Fruit fly (Drosophila melanogaster) whole organism, embryonic: ENCODE data around the gene CG14439.
A peak's percentile ranks its signal among the peaks of the same experiment; 100 is the strongest.

ENCODE experiments used
- Aef1 ChIP-seq: fragments of 200-800 bp; sonication (Bioruptor generic); IDR thresholded peaks from 3 replicates; pipeline ENCODE4 v1.3.6; 2022; ENCODE audit warnings: missing biosample characterization, missing genetic modification characterization
- Atf3 ChIP-seq: fragments of 200-800 bp; sonication (Bioruptor generic); optimal IDR thresholded peaks from 3 replicates; lab custom pipeline; 2016; ENCODE audit warnings: missing biosample characterization, missing genetic modification characterization
- B-H1 ChIP-seq: fragments of 200-800 bp; sonication (Bioruptor generic); IDR thresholded peaks from 3 replicates; pipeline ENCODE4 v1.3.6; 2022; ENCODE audit warnings: missing biosample characterization, missing genetic modification characterization
- CG11247 ChIP-seq: fragments of 200-800 bp; sonication (Bioruptor generic); IDR thresholded peaks from 2 replicates; pipeline ENCODE4 v1.3.6; 2022; ENCODE audit warnings: missing biosample characterization, missing genetic modification characterization
- CG12104 ChIP-seq: fragments of 200-800 bp; sonication (Bioruptor generic); optimal IDR thresholded peaks from 3 replicates; lab custom pipeline; 2016; ENCODE audit warnings: missing biosample characterization, missing genetic modification characterization
- CG12299 ChIP-seq: fragments of 200-800 bp; sonication (Bioruptor generic); optimal IDR thresholded peaks from 2 replicates; lab custom pipeline; 2018; ENCODE audit warnings: missing biosample characterization, mild to moderate bottlenecking, missing genetic modification characterization
- CG12391 ChIP-seq: fragments of 200-800 bp; sonication (Bioruptor generic); optimal IDR thresholded peaks from 3 replicates; lab custom pipeline; 2018; ENCODE audit warnings: missing biosample characterization, mild to moderate bottlenecking, missing genetic modification characterization, moderate library complexity
- CG15479 ChIP-seq: fragments of 200-800 bp; sonication (Bioruptor generic); optimal IDR thresholded peaks from 3 replicates; lab custom pipeline; 2019; ENCODE audit warnings: missing biosample characterization, mild to moderate bottlenecking, missing genetic modification characterization, moderate library complexity
- CG16863 ChIP-seq: fragments of 200-800 bp; sonication (Bioruptor generic); optimal IDR thresholded peaks from 3 replicates; lab custom pipeline; 2016; ENCODE audit warnings: missing biosample characterization, missing genetic modification characterization
- CG17802 ChIP-seq: fragments of 200-800 bp; sonication (Bioruptor generic); optimal IDR thresholded peaks from 2 replicates; lab custom pipeline; 2018; ENCODE audit warnings: missing biosample characterization, mild to moderate bottlenecking, missing genetic modification characterization, moderate library complexity
- CG1792 ChIP-seq: fragments of 200-800 bp; sonication (Bioruptor generic); optimal IDR thresholded peaks from 2 replicates; lab custom pipeline; 2016; ENCODE audit warnings: missing biosample characterization, missing genetic modification characterization
- CG2889 ChIP-seq: fragments of 200-800 bp; sonication (Bioruptor generic); IDR thresholded peaks from 3 replicates; pipeline ENCODE4 v1.3.6; 2022; ENCODE audit warnings: missing biosample characterization, missing genetic modification characterization
- CG31441 ChIP-seq: fragments of 200-800 bp; sonication (Bioruptor generic); IDR thresholded peaks from 2 replicates; pipeline ENCODE4 v1.3.6; 2022; ENCODE audit warnings: missing biosample characterization, missing genetic modification characterization
- CG3838 ChIP-seq: fragments of 200-800 bp; sonication (Bioruptor generic); optimal IDR thresholded peaks from 3 replicates; lab custom pipeline; 2016; ENCODE audit warnings: missing biosample characterization, missing genetic modification characterization
- CG42726 ChIP-seq: fragments of 200-800 bp; sonication (Bioruptor generic); IDR thresholded peaks from 2 replicates; pipeline ENCODE4 v1.3.6; 2022; ENCODE audit warnings: missing biosample characterization, missing genetic modification characterization; ENCODE audit not compliant: partially characterized antibody
- CG4404 ChIP-seq: fragments of 200-800 bp; sonication (Bioruptor generic); IDR thresholded peaks from 2 replicates; pipeline ENCODE4 v1.3.6; 2022; ENCODE audit warnings: missing biosample characterization, missing genetic modification characterization
- CG6791 ChIP-seq: fragments of 200-800 bp; sonication (Bioruptor generic); IDR thresholded peaks from 3 replicates; pipeline ENCODE4 v1.3.6; 2022; ENCODE audit warnings: missing biosample characterization, missing genetic modification characterization; ENCODE audit not compliant: partially characterized antibody
- CG9215 ChIP-seq: fragments of 200-800 bp; sonication (Bioruptor generic); IDR thresholded peaks from 2 replicates; pipeline ENCODE4 v1.3.6; 2022; ENCODE audit warnings: missing biosample characterization, missing genetic modification characterization
- CG9609 ChIP-seq: fragments of 200-800 bp; sonication (Bioruptor generic); optimal IDR thresholded peaks from 3 replicates; lab custom pipeline; 2016; ENCODE audit warnings: missing biosample characterization, missing genetic modification characterization
- CG9876 ChIP-seq: fragments of 200-800 bp; sonication (Bioruptor generic); optimal IDR thresholded peaks from 2 replicates; lab custom pipeline; 2016; ENCODE audit warnings: missing biosample characterization, missing genetic modification characterization
- CG9932 ChIP-seq: fragments of 200-800 bp; sonication (Bioruptor generic); IDR thresholded peaks from 2 replicates; pipeline ENCODE4 v1.3.6; 2022; ENCODE audit warnings: missing biosample characterization, missing genetic modification characterization
- Chrac-16 ChIP-seq: fragments of 200-800 bp; sonication (Bioruptor generic); optimal IDR thresholded peaks from 3 replicates; lab custom pipeline; 2016; ENCODE audit warnings: missing biosample characterization, missing genetic modification characterization
- D19B ChIP-seq: fragments of 200-800 bp; sonication (Bioruptor generic); optimal IDR thresholded peaks from 2 replicates; lab custom pipeline; 2017; ENCODE audit warnings: missing biosample characterization, mild to moderate bottlenecking, missing genetic modification characterization
- Elba2 ChIP-seq: fragments of 200-800 bp; sonication (Bioruptor generic); optimal IDR thresholded peaks from 3 replicates; lab custom pipeline; 2016; ENCODE audit warnings: missing biosample characterization, missing genetic modification characterization
- Fer2 ChIP-seq: fragments of 200-800 bp; sonication (Bioruptor generic); optimal IDR thresholded peaks from 2 replicates; lab custom pipeline; 2018; ENCODE audit warnings: missing biosample characterization, mild to moderate bottlenecking, missing genetic modification characterization, moderate library complexity
- Gug ChIP-seq: fragments of 200-800 bp; sonication (Bioruptor generic); IDR thresholded peaks from 4 replicates; pipeline ENCODE4 v1.3.6; 2022; ENCODE audit warnings: missing biosample characterization, missing genetic modification characterization
- Hmr ChIP-seq: fragments of 200-800 bp; sonication (Bioruptor generic); optimal IDR thresholded peaks from 3 replicates; lab custom pipeline; 2017; ENCODE audit warnings: mild to moderate bottlenecking, missing biosample characterization, missing genetic modification reagents, missing genetic modification characterization
- Kr ChIP-seq: fragments of 200-800 bp; sonication (Bioruptor generic); optimal IDR thresholded peaks from 2 replicates; lab custom pipeline; 2017; ENCODE audit warnings: missing biosample characterization, mild to moderate bottlenecking, missing genetic modification characterization
- Meics ChIP-seq: fragments of 200-800 bp; sonication (Bioruptor generic); optimal IDR thresholded peaks from 2 replicates; lab custom pipeline; 2017; ENCODE audit warnings: missing biosample characterization, mild to moderate bottlenecking, missing genetic modification characterization
- Ptx1 ChIP-seq: fragments of 200-800 bp; sonication (Bioruptor generic); IDR thresholded peaks from 2 replicates; pipeline ENCODE4 v1.3.6; 2022; ENCODE audit warnings: missing biosample characterization, missing genetic modification characterization
- Spps ChIP-seq: fragments of 200-800 bp; sonication (Bioruptor generic); optimal IDR thresholded peaks from 2 replicates; lab custom pipeline; 2018; ENCODE audit warnings: missing biosample characterization, mild to moderate bottlenecking, missing genetic modification characterization
- ab ChIP-seq: fragments of 200-800 bp; sonication (Bioruptor generic); optimal IDR thresholded peaks from 2 replicates; lab custom pipeline; 2016; ENCODE audit warnings: missing biosample characterization, missing genetic modification characterization
- ase ChIP-seq: fragments of 200-800 bp; sonication (Bioruptor generic); IDR thresholded peaks from 3 replicates; pipeline ENCODE4 v1.3.6; 2022; ENCODE audit warnings: missing biosample characterization, missing genetic modification characterization
- crp ChIP-seq, 2 experiments: fragments of 200-800 bp; sonication (Bioruptor generic); optimal IDR thresholded peaks; 2 replicates in 1 of 2; 3 replicates in 1 of 2; lab custom pipeline; 2017; ENCODE audit warnings: missing biosample characterization in 2 of 2, missing genetic modification characterization in 2 of 2, mild to moderate bottlenecking in 1 of 2, moderate library complexity in 1 of 2
- fd102C ChIP-seq: fragments of 200-800 bp; sonication (Bioruptor generic); optimal IDR thresholded peaks from 2 replicates; lab custom pipeline; 2018; ENCODE audit warnings: missing biosample characterization, mild to moderate bottlenecking, missing genetic modification characterization, moderate library complexity
- fd64A ChIP-seq: fragments of 200-800 bp; sonication (Bioruptor generic); optimal IDR thresholded peaks from 3 replicates; lab custom pipeline; 2018; ENCODE audit warnings: missing biosample characterization, mild to moderate bottlenecking, missing genetic modification characterization
- fd96Cb ChIP-seq: fragments of 200-800 bp; sonication (Bioruptor generic); optimal IDR thresholded peaks from 2 replicates; lab custom pipeline; 2018; ENCODE audit warnings: missing biosample characterization, mild to moderate bottlenecking, missing genetic modification characterization, moderate library complexity
- gro ChIP-seq: fragments of 200-800 bp; sonication (Bioruptor generic); optimal IDR thresholded peaks from 2 replicates; lab custom pipeline; 2016; ENCODE audit warnings: missing biosample characterization, missing genetic modification characterization
- her ChIP-seq: fragments of 200-800 bp; sonication (Bioruptor generic); optimal IDR thresholded peaks from 2 replicates; lab custom pipeline; 2016; ENCODE audit warnings: missing biosample characterization, missing genetic modification characterization
- luna ChIP-seq: fragments of 200-800 bp; sonication (Bioruptor generic); optimal IDR thresholded peaks from 2 replicates; lab custom pipeline; 2016; ENCODE audit warnings: missing biosample characterization, missing genetic modification characterization
- onecut ChIP-seq: fragments of 200-800 bp; sonication (Bioruptor generic); IDR thresholded peaks from 2 replicates; pipeline ENCODE4 v1.3.6; 2022; ENCODE audit warnings: missing biosample characterization, missing genetic modification characterization
- p53 ChIP-seq: fragments of 200-800 bp; sonication (Bioruptor generic); optimal IDR thresholded peaks from 2 replicates; lab custom pipeline; 2016; ENCODE audit warnings: missing biosample characterization, missing genetic modification characterization
- psq ChIP-seq: fragments of 200-800 bp; sonication (Bioruptor generic); optimal IDR thresholded peaks from 2 replicates; lab custom pipeline; 2017; ENCODE audit warnings: missing biosample characterization, missing genetic modification characterization
- row ChIP-seq: fragments of 200-800 bp; sonication (Bioruptor generic); IDR thresholded peaks from 3 replicates; pipeline ENCODE4 v1.3.6; 2022; ENCODE audit warnings: missing biosample characterization, missing genetic modification characterization
- sens-2 ChIP-seq: fragments of 200-800 bp; sonication (Bioruptor generic); IDR thresholded peaks from 2 replicates; pipeline ENCODE4 v1.3.6; 2022; ENCODE audit warnings: missing biosample characterization, missing genetic modification characterization
- seq ChIP-seq: fragments of 200-800 bp; sonication (Bioruptor generic); IDR thresholded peaks from 2 replicates; pipeline ENCODE4 v1.3.6; 2022; ENCODE audit warnings: missing biosample characterization, missing genetic modification characterization
- ssp ChIP-seq: fragments of 200-800 bp; sonication (Bioruptor generic); IDR thresholded peaks from 2 replicates; pipeline ENCODE4 v1.3.6; 2022; ENCODE audit warnings: missing biosample characterization, missing genetic modification characterization
- tll ChIP-seq, 2 experiments: fragments of 200-800 bp in 1 of 2; fragments of >200 bp in 1 of 2; sonication (Bioruptor generic) in 1 of 2; optimal IDR thresholded peaks; 2 replicates each; lab custom pipeline; 2017 to 2019; ENCODE audit warnings: missing biosample characterization in 2 of 2, missing genetic modification characterization in 2 of 2, mild to moderate bottlenecking in 1 of 2, moderate library complexity in 1 of 2
- tna ChIP-seq: fragments of 200-800 bp; sonication (Bioruptor generic); IDR thresholded peaks from 2 replicates; pipeline ENCODE4 v1.3.6; 2022; ENCODE audit warnings: missing biosample characterization, missing genetic modification characterization; ENCODE audit not compliant: partially characterized antibody
- unpg ChIP-seq: fragments of 200-800 bp; sonication (Bioruptor generic); optimal IDR thresholded peaks from 3 replicates; lab custom pipeline; 2018; ENCODE audit warnings: missing biosample characterization, mild to moderate bottlenecking, missing genetic modification characterization, moderate library complexity

CG14439 gene

dm6 chrX:6699255-6699885, 48.0 kb upstream of the CG14439 start, which contains the start of gene CG14441 (continued):
- no peak for TF ChIP-seq ab
- peak; percentile 46 for TF ChIP-seq CG12391
- TF ChIP-seq Spps, result peak; percentile 22
- no peak for TF ChIP-seq CG17802 (tag; lab: Kevin White, UChicago)
- peak; percentile 19 for TF ChIP-seq CG9876
- TF ChIP-seq her (GFP tag; lab: Kevin White, UChicago), result peak; percentile 40
- 0 out of 4 replicates have a peak, but pooled peaks have one; percentile 3 for TF ChIP-seq Gug
- TF ChIP-seq Meics (GFP tag; lab: Kevin White, UChicago), result peak; percentile 65
- TF ChIP-seq CG31441 (GFP tag; lab: Robert Waterston, UW), result peak; percentile 47; the same call in 1 of the 2 replicates
- no peak for TF ChIP-seq fd96Cb
- TF ChIP-seq B-H1 (GFP tag; lab: Robert Waterston, UW), result no peak
- peak; percentile 31 for TF ChIP-seq CG12104 (GFP tag; lab: Kevin White, UChicago)
- TF ChIP-seq crp (GFP tag; optimal IDR thresholded peaks at IDR 0.05; lab: Kevin White, UChicago), result no peak
- TF ChIP-seq gro (GFP tag; lab: Kevin White, UChicago), result peak; percentile 71
- TF ChIP-seq Fer2 (tag; lab: Kevin White, UChicago), result peak; percentile 31
- TF ChIP-seq Elba2 (GFP tag; lab: Kevin White, UChicago), result no peak
- no peak for TF ChIP-seq CG4404 (GFP tag; lab: Robert Waterston, UW)
- peak; percentile 27; the same call in 1 of the 2 replicates for TF ChIP-seq seq (GFP tag; lab: Robert Waterston, UW)
- peak; percentile 78 for TF ChIP-seq CG15479 (GFP tag; lab: Kevin White, UChicago)
- no peak for TF ChIP-seq CG16863 (GFP tag; lab: Kevin White, UChicago)
- no peak for TF ChIP-seq fd102C (GFP tag; lab: Kevin White, UChicago)
- peak; percentile 54 for TF ChIP-seq fd64A
- TF ChIP-seq Atf3 (GFP tag; lab: Kevin White, UChicago), result no peak
- TF ChIP-seq onecut (GFP tag; lab: Robert Waterston, UW), result no peak
- TF ChIP-seq Hmr, result peak; percentile 80
- TF ChIP-seq CG3838 (GFP tag; lab: Kevin White, UChicago), result no peak
- no peak for TF ChIP-seq Chrac-16 (GFP tag; lab: Kevin White, UChicago)
- TF ChIP-seq sens-2 (GFP tag; lab: Robert Waterston, UW), result no peak
- no peak for TF ChIP-seq CG11247 (GFP tag; lab: Robert Waterston, UW)
- TF ChIP-seq p53 (GFP tag; lab: Kevin White, UChicago), result peak; percentile 93
- 0 out of 3 replicates have a peak, but pooled peaks have one; percentile 21 for TF ChIP-seq ase (GFP tag; lab: Robert Waterston, UW)
- peak; percentile 43 for TF ChIP-seq CG9932 (GFP tag; lab: Robert Waterston, UW)
- peak; percentile 98 for TF ChIP-seq row (GFP tag; lab: Robert Waterston, UW)
- no peak for TF ChIP-seq CG9609 (GFP tag; lab: Kevin White, UChicago)
- TF ChIP-seq tna (GFP tag; lab: Robert Waterston, UW), result peak; percentile 95
- TF ChIP-seq CG2889 (GFP tag; lab: Robert Waterston, UW), result no peak
- TF ChIP-seq ssp (GFP tag; lab: Robert Waterston, UW), result no peak
- TF ChIP-seq psq (GFP tag; lab: Kevin White, UChicago), result no peak
- TF ChIP-seq Ptx1 (GFP tag; lab: Robert Waterston, UW), result no peak
- TF ChIP-seq D19B (GFP tag; lab: Kevin White, UChicago), result no peak
- no peak for TF ChIP-seq Aef1
- TF ChIP-seq unpg (GFP tag; lab: Kevin White, UChicago), result peak; percentile 32
- TF ChIP-seq luna (GFP tag; lab: Kevin White, UChicago), result peak; percentile 21
- peak; percentile 67 for TF ChIP-seq CG12299 (tag; lab: Kevin White, UChicago)
- peak in 1 of 2 experiments; percentile 77 for TF ChIP-seq tll (GFP tag; optimal IDR thresholded peaks at IDR 0.05; lab: Kevin White, UChicago)
- peak; percentile 62 for TF ChIP-seq CG42726 (GFP tag; lab: Robert Waterston, UW)
- peak; percentile 93 for TF ChIP-seq CG6791 (GFP tag; lab: Robert Waterston, UW)
- TF ChIP-seq CG1792 (GFP tag; lab: Kevin White, UChicago), result peak; percentile 0
- no peak for TF ChIP-seq Kr (GFP tag; lab: Kevin White, UChicago)
- TF ChIP-seq CG9215 (GFP tag; lab: Robert Waterston, UW), result no peak
